Worm (Caenorhabditis elegans) whole organism, L1 larva: ENCODE measurements around the gene glb-19.

Experiments used
- aha-1 ChIP-seq: fragments of 150-350 bp; optimal IDR thresholded peaks from 2 replicates; lab custom pipeline; 2014; ENCODE audit warnings: missing biosample characterization, missing genetic modification characterization
- dsc-1 ChIP-seq: sonication (generic microtip); optimal IDR thresholded peaks from 2 replicates; lab custom pipeline; 2016; ENCODE audit warnings: mild to moderate bottlenecking, missing genetic modification characterization, missing compliant biosample characterization
- efl-3 ChIP-seq: fragments of 200-800 bp; sonication (Bioruptor generic); optimal IDR thresholded peaks from 2 replicates; lab custom pipeline; 2018; ENCODE audit warnings: mild to moderate bottlenecking, missing genetic modification characterization, missing compliant biosample characterization
- nhr-84 ChIP-seq: sonication (generic microtip); optimal IDR thresholded peaks from 2 replicates; lab custom pipeline; 2017; ENCODE audit warnings: missing biosample characterization, missing genetic modification characterization
- snpc-4 ChIP-seq: fragments of 150-350 bp; optimal IDR thresholded peaks from 2 replicates; lab custom pipeline; 2014; ENCODE audit warnings: missing biosample characterization, missing genetic modification characterization
- snu-23 ChIP-seq: sonication (generic microtip); optimal IDR thresholded peaks from 2 replicates; lab custom pipeline; 2016; ENCODE audit warnings: missing genetic modification characterization, missing compliant biosample characterization
- ztf-11 ChIP-seq, 2 experiments: sonication (generic microtip); optimal IDR thresholded peaks; 2 replicates each; lab custom pipeline; 2016 to 2017; ENCODE audit warnings: missing genetic modification characterization in 2 of 2, missing biosample characterization in 1 of 2, missing compliant biosample characterization in 1 of 2

DNA sequence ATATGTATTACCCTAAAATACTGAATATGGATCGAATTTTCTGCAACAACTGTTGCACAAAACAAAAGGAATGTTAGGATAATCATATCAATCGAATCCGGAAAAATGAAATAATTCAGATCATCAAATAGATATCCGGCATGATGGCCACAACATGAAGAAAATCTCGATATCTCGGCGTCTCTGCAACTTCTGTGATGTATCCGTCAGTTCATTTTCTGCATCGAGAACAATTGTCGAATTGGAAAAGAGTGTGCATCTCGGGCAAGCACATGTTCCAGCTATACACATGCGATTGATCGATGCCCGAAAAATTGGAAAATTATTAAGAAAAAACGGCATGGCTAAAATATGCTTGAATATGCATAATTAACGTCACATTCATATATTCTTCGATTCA is 31.8 kb upstream of the glb-19 start, which contains the start of the genes K08C7.6 and R102.1:
- TF ChIP-seq snpc-4 (tag; lab: Kevin White, UChicago) (no peak), efl-3 (GFP tag; lab: Kevin White, UChicago) (no peak), dsc-1 (tag; lab: Kevin White, UChicago) (no peak), ztf-11 (tag; optimal IDR thresholded peaks at IDR 0.05; lab: Kevin White, UChicago) (no peak), aha-1 (tag; lab: Kevin White, UChicago) (no peak), snu-23 (GFP tag; lab: Kevin White, UChicago) (no peak), nhr-84 (tag; lab: Kevin White, UChicago) (no peak)
